Worm (Caenorhabditis elegans) whole organism, L4 larva: Measurements from ENCODE around the gene lrpc-1.

Experiments used
- D1046.2 ChIP-seq: fragments of 200-800 bp; sonication (Bioruptor generic); IDR thresholded peaks from 2 replicates; pipeline ENCODE4 v1.3.6; 2022; ENCODE audit warnings: missing genetic modification characterization, missing compliant biosample characterization
- F26F4.8 ChIP-seq: fragments of 200-800 bp; sonication (Bioruptor generic); conservative IDR thresholded peaks from 2 replicates; pipeline ENCODE4 v1.3.6; 2022; ENCODE audit warnings: missing genetic modification characterization, missing compliant biosample characterization
- F37D6.2 ChIP-seq: sonication (generic microtip); optimal IDR thresholded peaks from 2 replicates; lab custom pipeline; 2016; ENCODE audit warnings: mild to moderate bottlenecking, missing genetic modification characterization, missing compliant biosample characterization
- F44E2.7 ChIP-seq: fragments of 200-800 bp; sonication (Bioruptor generic); IDR thresholded peaks from 2 replicates; pipeline ENCODE4 v2.1.2; 2022; ENCODE audit warnings: missing genetic modification characterization, missing compliant biosample characterization
- ama-1 ChIP-seq: fragments of 150-350 bp; optimal IDR thresholded peaks from 2 replicates; lab custom pipeline; 2014; ENCODE audit warnings: inconsistent platforms, mixed read lengths
- ceh-28 ChIP-seq: fragments of 150-350 bp; optimal IDR thresholded peaks from 2 replicates; lab custom pipeline; 2014; ENCODE audit warnings: missing biosample characterization, missing genetic modification reagents, missing genetic modification characterization
- ceh-32 ChIP-seq: sonication (generic microtip); optimal IDR thresholded peaks from 2 replicates; lab custom pipeline; 2016; ENCODE audit warnings: mild to moderate bottlenecking, missing genetic modification characterization, missing compliant biosample characterization; ENCODE audit not compliant: poor library complexity
- ceh-62 ChIP-seq: sonication (generic microtip); optimal IDR thresholded peaks from 2 replicates; lab custom pipeline; 2017; ENCODE audit warnings: missing biosample characterization, missing genetic modification characterization
- ctbp-1 ChIP-seq: fragments of 200-800 bp; sonication (Bioruptor generic); IDR thresholded peaks from 2 replicates; pipeline ENCODE4 v1.3.6; 2022; ENCODE audit warnings: missing genetic modification reagents, missing genetic modification characterization, missing compliant biosample characterization
- daf-16 ChIP-seq, 3 experiments: sonication (generic microtip); optimal IDR thresholded peaks; 2 replicates each; lab custom pipeline; 2016 to 2017; ENCODE audit warnings: missing genetic modification characterization in 3 of 3, missing genetic modification reagents in 3 of 3, mild to moderate bottlenecking in 2 of 3, missing compliant biosample characterization in 2 of 3, missing biosample characterization in 1 of 3, moderate library complexity in 1 of 3
- dmd-8 ChIP-seq: fragments of 200-800 bp; sonication (Bioruptor generic); IDR thresholded peaks from 2 replicates; pipeline ENCODE4 v1.3.6; 2022; ENCODE audit warnings: missing genetic modification characterization, missing compliant biosample characterization
- dpl-1 ChIP-seq: fragments of 150-350 bp; optimal IDR thresholded peaks from 2 replicates; lab custom pipeline; 2014; ENCODE audit warnings: missing biosample characterization, missing genetic modification reagents, missing genetic modification characterization
- dve-1 ChIP-seq: sonication (generic microtip); optimal IDR thresholded peaks from 2 replicates; lab custom pipeline; 2017; ENCODE audit warnings: antibody characterized with exemption, mild to moderate bottlenecking, missing genetic modification characterization, missing compliant biosample characterization; ENCODE audit not compliant: insufficient read depth
- egl-27 ChIP-seq: sonication (generic microtip); optimal IDR thresholded peaks from 3 replicates; lab custom pipeline; 2017; ENCODE audit warnings: missing biosample characterization, missing genetic modification reagents, missing genetic modification characterization
- hif-1 ChIP-seq, 2 experiments: sonication (generic microtip); optimal IDR thresholded peaks; 2 replicates each; lab custom pipeline; 2016 to 2017; ENCODE audit warnings: missing compliant biosample characterization in 2 of 2, missing genetic modification characterization in 2 of 2, missing genetic modification reagents in 2 of 2, missing genotype in 2 of 2, mild to moderate bottlenecking in 1 of 2
- jun-1 ChIP-seq: fragments of 150-350 bp; optimal IDR thresholded peaks from 2 replicates; lab custom pipeline; 2014; ENCODE audit warnings: missing biosample characterization, missing genetic modification reagents, missing genetic modification characterization
- lin-39 ChIP-seq: fragments of 150-350 bp; optimal IDR thresholded peaks from 2 replicates; lab custom pipeline; 2014; ENCODE audit warnings: missing biosample characterization, missing genetic modification reagents, missing genetic modification characterization
- lsy-2 ChIP-seq, 2 experiments: fragments of 150-350 bp in 1 of 2; sonication (generic microtip) in 1 of 2; optimal IDR thresholded peaks; 2 replicates each; lab custom pipeline; 2014 to 2017; ENCODE audit warnings: missing biosample characterization in 2 of 2, missing genetic modification characterization in 2 of 2
- mdl-1 ChIP-seq, 2 experiments: fragments of 150-350 bp in 1 of 2; sonication (generic microtip) in 1 of 2; optimal IDR thresholded peaks; 2 replicates each; lab custom pipeline; 2014 to 2017; ENCODE audit warnings: missing biosample characterization in 2 of 2, missing genetic modification characterization in 2 of 2
- mdt-29 ChIP-seq: fragments of 200-800 bp; sonication (Bioruptor generic); IDR thresholded peaks from 2 replicates; pipeline ENCODE4 v1.3.6; 2022; ENCODE audit warnings: missing genetic modification reagents, missing genetic modification characterization, missing compliant biosample characterization
- mes-2 ChIP-seq: sonication (generic microtip); optimal IDR thresholded peaks from 2 replicates; lab custom pipeline; 2016; ENCODE audit warnings: missing genotype, mild to moderate bottlenecking, missing genetic modification characterization, missing compliant biosample characterization; ENCODE audit not compliant: poor library complexity, severe bottlenecking
- mxl-2 ChIP-seq: fragments of 200-800 bp; sonication (Bioruptor generic); conservative IDR thresholded peaks from 2 replicates; pipeline ENCODE4 v1.3.6; 2022; ENCODE audit warnings: missing genetic modification reagents, missing genetic modification characterization, missing compliant biosample characterization
- mxl-3 ChIP-seq: fragments of 200-800 bp; sonication (Bioruptor generic); optimal IDR thresholded peaks from 2 replicates; lab custom pipeline; 2018; ENCODE audit warnings: mild to moderate bottlenecking, missing genetic modification characterization, missing compliant biosample characterization
- nhr-237 ChIP-seq: sonication (generic microtip); optimal IDR thresholded peaks from 2 replicates; lab custom pipeline; 2017; ENCODE audit warnings: missing biosample characterization, missing genetic modification characterization
- nhr-28 ChIP-seq: fragments of 150-350 bp; optimal IDR thresholded peaks from 2 replicates; lab custom pipeline; 2014; ENCODE audit warnings: missing biosample characterization, missing genetic modification characterization
- nhr-41 ChIP-seq: fragments of 200-800 bp; sonication (Bioruptor generic); IDR thresholded peaks from 2 replicates; pipeline ENCODE4 v1.3.6; 2022; ENCODE audit warnings: missing genetic modification reagents, missing genetic modification characterization, missing compliant biosample characterization
- nhr-6 ChIP-seq: fragments of 150-350 bp; optimal IDR thresholded peaks from 2 replicates; lab custom pipeline; 2014; ENCODE audit warnings: missing biosample characterization, missing genetic modification characterization
- php-3 ChIP-seq: fragments of 200-800 bp; sonication (Bioruptor generic); IDR thresholded peaks from 2 replicates; pipeline ENCODE4 v1.3.6; 2022; ENCODE audit warnings: missing genetic modification reagents, missing genetic modification characterization, missing compliant biosample characterization
- pqm-1 ChIP-seq: sonication (generic microtip); optimal IDR thresholded peaks from 2 replicates; lab custom pipeline; 2017; ENCODE audit warnings: missing biosample characterization, missing genetic modification characterization
- spr-1 ChIP-seq: sonication (generic microtip); optimal IDR thresholded peaks from 2 replicates; lab custom pipeline; 2016; ENCODE audit warnings: mild to moderate bottlenecking, missing genetic modification characterization, missing compliant biosample characterization
- spr-3 ChIP-seq: fragments of 200-800 bp; sonication (Bioruptor generic); optimal IDR thresholded peaks from 2 replicates; lab custom pipeline; 2018; ENCODE audit warnings: mild to moderate bottlenecking, missing genetic modification characterization, missing compliant biosample characterization
- unc-39 ChIP-seq: sonication (generic microtip); optimal IDR thresholded peaks from 2 replicates; lab custom pipeline; 2017; ENCODE audit warnings: missing biosample characterization, missing genetic modification characterization
- unc-62 ChIP-seq, 3 experiments: fragments of 150-350 bp in 1 of 3; sonication (generic microtip); optimal IDR thresholded peaks in 2 of 3; peaks in 1 of 3; 1 replicate in 1 of 3; 2 replicates in 2 of 3; lab custom pipeline; 2014 to 2017; ENCODE audit warnings: missing biosample characterization in 3 of 3, missing genetic modification characterization in 3 of 3, missing genetic modification reagents in 3 of 3, missing genotype in 1 of 3
- zip-2 ChIP-seq: fragments of 150-350 bp; optimal IDR thresholded peaks from 2 replicates; lab custom pipeline; 2014; ENCODE audit warnings: missing biosample characterization, missing genetic modification characterization

The lrpc-1 gene

DNA sequence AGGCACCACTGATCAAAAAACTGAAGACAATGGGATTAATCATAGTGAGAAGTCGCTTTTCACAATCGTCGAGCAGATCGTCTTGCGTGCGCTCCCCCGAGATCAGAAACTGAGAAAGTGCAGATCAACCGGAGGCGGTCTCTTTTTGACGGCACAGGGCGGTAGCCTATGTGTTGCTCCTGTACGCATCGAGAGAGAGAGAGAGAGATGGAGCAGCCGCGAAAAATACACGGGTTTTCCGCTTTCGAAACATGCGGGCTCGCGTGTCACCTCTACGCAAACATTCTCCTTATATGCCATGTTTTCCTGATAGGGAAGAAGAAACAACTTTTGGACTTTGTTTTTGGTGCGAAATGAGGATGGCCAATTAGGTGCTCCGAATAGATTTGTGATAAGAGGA, at the start of gene lrpc-1:
Gene lrpc-1 (minus strand): TSS at position 101 of the 400 bp plus-strand sequence.
- TF ChIP-seq php-3 (GFP tag; lab: Robert Waterston, UW), result no peak
- TF ChIP-seq mdt-29 (GFP tag; lab: Robert Waterston, UW), result no peak
- TF ChIP-seq ceh-32, result no peak
- TF ChIP-seq F37D6.2, result no peak
- no peak for TF ChIP-seq mes-2 (tag; lab: Kevin White, UChicago)

ce11 chrV:5660604-5661209, 47.7 kb upstream of the lrpc-1 start, which contains the start of the genes mut-14 and C14C11.2:
TSS of gene mut-14 (minus strand) at chrV:5660704.
TSS of gene C14C11.2 (plus strand) at chrV:5661159.
- TF ChIP-seq dve-1 (tag; lab: Kevin White, UChicago), result no peak
- no peak for TF ChIP-seq nhr-237
- no peak for TF ChIP-seq F26F4.8 (GFP tag; lab: Robert Waterston, UW)
- no peak for TF ChIP-seq ctbp-1 (GFP tag; lab: Robert Waterston, UW)
- TF ChIP-seq dmd-8 (GFP tag; lab: Robert Waterston, UW), result no peak
- TF ChIP-seq ama-1, result no peak
- no peak for TF ChIP-seq spr-3 (GFP tag; lab: Kevin White, UChicago)
- TF ChIP-seq dpl-1 (GFP tag; lab: Kevin White, UChicago), result no peak

- TF ChIP-seq daf-16 (GFP tag; optimal IDR thresholded peaks at IDR 0.05; lab: Kevin White, UChicago) (no peak), daf-16 (tag; optimal IDR thresholded peaks at IDR 0.05; lab: Kevin White, UChicago) (peak; percentile 55), nhr-6 (peak; percentile 27), hif-1 (tag; optimal IDR thresholded peaks at IDR 0.05; lab: Kevin White, UChicago) (no peak), mxl-3 (GFP tag; lab: Kevin White, UChicago) (no peak), nhr-28 (peak; percentile 37), unc-62 (GFP tag; optimal IDR thresholded peaks at IDR 0.05 in 1 of 2; lab: Kevin White, UChicago) (peak in 1 of 2 experiments; percentile 33), unc-62 (tag; optimal IDR thresholded peaks at IDR 0.05; lab: Kevin White, UChicago) (no peak), pqm-1 (peak; percentile 88)
Observed at ce11 chrV:5653990-5654499, 41.0 kb upstream of the lrpc-1 start, which contains the start of gene hex-2. TSS of gene hex-2 (plus strand) at chrV:5654449.

ce11 chrV:5651905-5652304, 38.9 kb upstream of the lrpc-1 start:
- TF ChIP-seq hif-1 (tag; optimal IDR thresholded peaks at IDR 0.05; lab: Kevin White, UChicago) (no peak), D1046.2 (GFP tag; lab: Robert Waterston, UW) (no peak), mxl-2 (no peak), jun-1 (tag; lab: Kevin White, UChicago) (no peak), unc-39 (tag; lab: Kevin White, UChicago) (no peak), spr-1 (tag; lab: Kevin White, UChicago) (no peak), F44E2.7 (GFP tag; lab: Robert Waterston, UW) (no peak), zip-2 (tag; lab: Kevin White, UChicago) (no peak), lsy-2 (tag; optimal IDR thresholded peaks at IDR 0.05; lab: Kevin White, UChicago) (no peak), ceh-62 (tag; lab: Kevin White, UChicago) (no peak), mes-2 (tag; lab: Kevin White, UChicago) (no peak), ceh-28 (no peak), nhr-41 (GFP tag; lab: Robert Waterston, UW) (no peak), lin-39 (tag; lab: Kevin White, UChicago) (no peak), pqm-1 (no peak), egl-27 (tag; lab: Kevin White, UChicago) (no peak), nhr-6 (no peak), dve-1 (tag; lab: Kevin White, UChicago) (no peak), dmd-8 (GFP tag; lab: Robert Waterston, UW) (no peak), mdl-1 (tag; optimal IDR thresholded peaks at IDR 0.05; lab: Kevin White, UChicago) (no peak)
